Worm (Caenorhabditis elegans): Measurements from ENCODE around the gene Y37H2A.7.

Y37H2A.7 gene

ce11 chrV:18098387-18098786, 35.9 kb downstream of the Y37H2A.7 start, which contains the start of gene par-4:
Gene par-4 (plus strand): TSS chrV:18098687.
- no peak for TF ChIP-seq klf-2 (GFP tag; conservative IDR thresholded peaks at IDR 0.05)

- TF ChIP-seq flt-1 (GFP tag; IDR thresholded peaks at IDR 0.05), result no peak
- no peak for TF ChIP-seq ztf-23 (GFP tag; IDR thresholded peaks at IDR 0.05)
- TF ChIP-seq med-1 (GFP tag; optimal IDR thresholded peaks at IDR 0.05; ENCODE audit: insufficient read depth), result no peak
- TF ChIP-seq ref-1 (GFP tag; conservative IDR thresholded peaks at IDR 0.05), result no peak
- TF ChIP-seq tab-1 (GFP tag; IDR thresholded peaks at IDR 0.05), result no peak
Measured at ce11 chrV:18093941-18094340, 40.3 kb downstream of the Y37H2A.7 start.

- TF ChIP-seq klf-2 (GFP tag; conservative IDR thresholded peaks at IDR 0.05) (no peak), ztf-23 (GFP tag; IDR thresholded peaks at IDR 0.05) (no peak), flt-1 (GFP tag; IDR thresholded peaks at IDR 0.05) (no peak), tab-1 (GFP tag; IDR thresholded peaks at IDR 0.05) (no peak), ztf-29 (GFP tag; IDR thresholded peaks at IDR 0.05) (no peak), T22C8.4 (GFP tag; IDR thresholded peaks at IDR 0.05) (no peak), cog-1 (tag; optimal IDR thresholded peaks at IDR 0.05) (no peak), med-1 (GFP tag; optimal IDR thresholded peaks at IDR 0.05; ENCODE audit: insufficient read depth) (no peak), ref-1 (GFP tag; conservative IDR thresholded peaks at IDR 0.05) (no peak)
Measured at ce11 chrV:18091216-18091615, 43.1 kb downstream of the Y37H2A.7 start.

DNA sequence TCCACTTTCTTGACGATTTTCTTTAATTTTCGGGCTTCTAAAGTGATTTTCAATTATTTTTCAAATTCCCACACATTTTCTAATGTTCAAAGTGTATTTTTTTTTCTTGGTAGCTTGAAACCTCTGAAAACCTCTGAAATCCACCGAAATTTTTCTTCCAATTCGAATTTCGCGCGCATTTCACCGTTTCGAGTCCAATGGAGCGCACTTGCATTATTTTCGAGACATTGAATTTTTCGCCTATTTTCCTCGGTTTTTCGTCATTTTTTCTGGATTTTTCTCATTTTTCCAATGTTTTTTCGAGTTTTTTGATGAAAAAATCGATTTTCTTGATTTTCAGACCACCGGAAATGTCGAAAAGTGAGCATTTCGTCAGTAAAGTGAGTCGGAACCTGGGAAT, 47.5 kb downstream of the Y37H2A.7 start, which contains the start of gene slr-2:
TSS of gene slr-2 (plus strand) at position 341 of the 400 bp plus-strand sequence.
- TF ChIP-seq cog-1 (tag; optimal IDR thresholded peaks at IDR 0.05) (no peak), tab-1 (GFP tag; IDR thresholded peaks at IDR 0.05) (no peak), ref-1 (GFP tag; conservative IDR thresholded peaks at IDR 0.05) (no peak)

ce11 chrV:18086174-18086661, 48.1 kb downstream of the Y37H2A.7 start, which contains the start of gene Y59A8B.12:
Gene Y59A8B.12 (minus strand): TSS chrV:18086224.
- TF ChIP-seq T22C8.4 (GFP tag; IDR thresholded peaks at IDR 0.05), result no peak
- TF ChIP-seq cog-1 (tag; optimal IDR thresholded peaks at IDR 0.05), result no peak
- TF ChIP-seq med-1 (GFP tag; optimal IDR thresholded peaks at IDR 0.05; ENCODE audit: insufficient read depth), result no peak
- no peak for TF ChIP-seq flt-1 (GFP tag; IDR thresholded peaks at IDR 0.05)
- no peak for TF ChIP-seq tab-1 (GFP tag; IDR thresholded peaks at IDR 0.05)
- TF ChIP-seq ztf-23 (GFP tag; IDR thresholded peaks at IDR 0.05), result no peak
- no peak for TF ChIP-seq ztf-29 (GFP tag; IDR thresholded peaks at IDR 0.05)
- no peak for TF ChIP-seq klf-2 (GFP tag; conservative IDR thresholded peaks at IDR 0.05)
- no peak for TF ChIP-seq ref-1 (GFP tag; conservative IDR thresholded peaks at IDR 0.05)

DNA sequence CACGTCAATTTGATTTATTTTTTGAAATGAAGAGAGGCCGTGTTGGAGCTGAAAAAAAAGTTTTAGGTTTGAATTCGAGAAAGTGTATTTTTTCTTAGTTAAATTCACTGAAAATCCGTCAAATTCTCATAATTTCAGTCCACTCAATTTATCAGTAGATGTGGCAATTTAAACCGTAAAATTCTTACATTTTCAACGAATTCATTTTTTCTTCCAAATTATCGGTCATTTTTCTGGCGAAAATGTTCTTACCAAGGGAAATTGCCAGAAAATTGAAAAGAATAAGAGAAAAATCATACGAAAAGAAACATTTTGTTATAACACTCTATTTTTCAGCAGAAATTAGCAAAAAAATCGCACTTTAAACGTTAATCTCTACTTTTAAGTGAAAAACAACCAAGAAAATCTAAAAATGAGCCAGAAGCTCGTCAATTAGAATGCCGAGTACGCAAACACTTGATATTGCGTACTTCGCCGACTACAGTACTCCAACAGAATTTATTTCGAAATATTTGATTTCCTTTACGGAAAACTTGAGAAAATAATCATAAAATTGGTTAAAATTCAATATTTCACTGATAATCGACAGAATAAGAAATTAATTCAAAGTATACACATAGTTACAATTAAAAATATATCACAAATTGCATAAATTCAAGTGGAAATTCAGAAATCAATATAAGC, 49.0 kb downstream of the Y37H2A.7 start, which contains the start of gene fbxa-106:
TSS of gene fbxa-106 (minus strand) at position 51 of the 684 bp plus-strand sequence.
- TF ChIP-seq flt-1 (GFP tag; IDR thresholded peaks at IDR 0.05) (no peak), ztf-29 (GFP tag; IDR thresholded peaks at IDR 0.05) (no peak), T22C8.4 (GFP tag; IDR thresholded peaks at IDR 0.05) (no peak), cog-1 (tag; optimal IDR thresholded peaks at IDR 0.05) (no peak), tab-1 (GFP tag; IDR thresholded peaks at IDR 0.05) (no peak), klf-2 (GFP tag; conservative IDR thresholded peaks at IDR 0.05) (no peak), ztf-23 (GFP tag; IDR thresholded peaks at IDR 0.05) (no peak), ref-1 (GFP tag; conservative IDR thresholded peaks at IDR 0.05) (no peak), med-1 (GFP tag; optimal IDR thresholded peaks at IDR 0.05; ENCODE audit: insufficient read depth) (no peak)

Data from whole organism, midembryonic.